Worm (Caenorhabditis elegans): ENCODE data around the gene C32D5.4.

C32D5.4 gene

ce11 chrII:6341076-6341475, 18.2 kb upstream of the C32D5.4 start (continued):
- TF ChIP-seq attf-6 (GFP tag; IDR thresholded peaks at IDR 0.05) (no peak), madf-3 (GFP tag; IDR thresholded peaks at IDR 0.05) (no peak)

ce11 chrII:6339948-6340347, 17.1 kb upstream of the C32D5.4 start, which contains the start of gene C32D5.7:
Gene C32D5.7 (minus strand): TSS chrII:6340048.
- TF ChIP-seq bed-2 (GFP tag; IDR thresholded peaks at IDR 0.05) (no peak), hlh-26 (GFP tag; conservative IDR thresholded peaks at IDR 0.05) (no peak), ekl-4 (GFP tag; IDR thresholded peaks at IDR 0.05) (no peak), rcor-1 (GFP tag; IDR thresholded peaks at IDR 0.05) (no peak), F57C9.4 (tag; optimal IDR thresholded peaks at IDR 0.05) (no peak)

ce11 chrII:6339511-6339910, 16.6 kb upstream of the C32D5.4 start:
- TF ChIP-seq attf-3 (GFP tag; conservative IDR thresholded peaks at IDR 0.05) (no peak), K11D2.4 (GFP tag; IDR thresholded peaks at IDR 0.05) (no peak), Y67H2A.10 (GFP tag; conservative IDR thresholded peaks at IDR 0.05) (no peak), Y53F4B.3 (GFP tag; IDR thresholded peaks at IDR 0.05) (no peak), C06A6.2 (GFP tag; conservative IDR thresholded peaks at IDR 0.05) (no peak), F49E8.2 (tag; optimal IDR thresholded peaks at IDR 0.05; ENCODE audit: insufficient read depth) (no peak), hlh-12 (tag; optimal IDR thresholded peaks at IDR 0.05) (no peak), ama-1 (optimal IDR thresholded peaks at IDR 0.05) (no peak), ama-1 (GFP tag; optimal IDR thresholded peaks at IDR 0.05) (no peak)

ce11 chrII:6335358-6335757, 12.5 kb upstream of the C32D5.4 start, which contains the start of gene C32D5.14:
Gene C32D5.14 (plus strand): TSS chrII:6335488.
- TF ChIP-seq aptf-3 (GFP tag; IDR thresholded peaks at IDR 0.05) = no peak
- peak; percentile 22 for TF ChIP-seq atf-7 (tag; optimal IDR thresholded peaks at IDR 0.05)
- peak; percentile 61 for TF ChIP-seq nhr-80 (tag; optimal IDR thresholded peaks at IDR 0.05)
- TF ChIP-seq let-607 (tag; optimal IDR thresholded peaks at IDR 0.05) = peak; percentile 48 to 77

- TF ChIP-seq T26A5.8 (tag; optimal IDR thresholded peaks at IDR 0.05) (no peak), F37B4.10 (GFP tag; IDR thresholded peaks at IDR 0.05) (no peak), ztf-22 (GFP tag; optimal IDR thresholded peaks at IDR 0.05) (no peak), cebp-1 (GFP tag; IDR thresholded peaks at IDR 0.05) (no peak), cebp-1 (tag; optimal IDR thresholded peaks at IDR 0.05) (peak; percentile 25), dpff-1 (tag; optimal IDR thresholded peaks at IDR 0.05) (no peak), nhr-80 (tag; optimal IDR thresholded peaks at IDR 0.05) (peak; percentile 62), F55B11.4 (tag; optimal IDR thresholded peaks at IDR 0.05; ENCODE audit: borderline replicate concordance, insufficient read depth) (no peak), Y79H2A.3 (GFP tag; conservative IDR thresholded peaks at IDR 0.05) (no peak), sea-2 (GFP tag; IDR thresholded peaks at IDR 0.05) (no peak), mxl-1 (tag; optimal IDR thresholded peaks at IDR 0.05) (no peak)
Measured at ce11 chrII:6334745-6335260, 11.9 kb upstream of the C32D5.4 start.

- TF ChIP-seq nhr-80 (tag; optimal IDR thresholded peaks at IDR 0.05) (no peak), F57C9.4 (tag; optimal IDR thresholded peaks at IDR 0.05) (no peak), nfyb-1 (GFP tag; IDR thresholded peaks at IDR 0.05) (no peak), sea-2 (GFP tag; IDR thresholded peaks at IDR 0.05) (no peak), lin-35 (GFP tag; optimal IDR thresholded peaks at IDR 0.05) (no peak), F49E8.2 (tag; optimal IDR thresholded peaks at IDR 0.05; ENCODE audit: insufficient read depth) (no peak), ztf-6 (GFP tag; IDR thresholded peaks at IDR 0.05) (no peak), sptf-2 (GFP tag; optimal IDR thresholded peaks at IDR 0.05) (no peak), mxl-1 (tag; optimal IDR thresholded peaks at IDR 0.05) (no peak), ceh-40 (GFP tag; IDR thresholded peaks at IDR 0.05) (no peak), bed-2 (GFP tag; IDR thresholded peaks at IDR 0.05) (no peak), hmg-20 (GFP tag; IDR thresholded peaks at IDR 0.05) (no peak), lsy-27 (tag; optimal IDR thresholded peaks at IDR 0.05; ENCODE audit: borderline replicate concordance, insufficient read depth) (no peak), egrh-3 (GFP tag; IDR thresholded peaks at IDR 0.05) (no peak), F37B4.10 (GFP tag; IDR thresholded peaks at IDR 0.05) (no peak), snpc-4 (GFP tag; optimal IDR thresholded peaks at IDR 0.05) (no peak), snpc-4 (tag; optimal IDR thresholded peaks at IDR 0.05) (no peak), ztf-28 (GFP tag; IDR thresholded peaks at IDR 0.05) (no peak)
Measured at ce11 chrII:6333887-6334286, 11.0 kb upstream of the C32D5.4 start, which contains the start of gene ttc-39B. Gene ttc-39B (minus strand): TSS chrII:6333987.

Data from whole organism, young adult.